Worm (Caenorhabditis elegans) whole organism, L2 larva: ENCODE data around the gene F07A11.5.

Experiments used
- C34F6.9 ChIP-seq: fragments of 150-350 bp; optimal IDR thresholded peaks from 2 replicates; lab custom pipeline; 2014; ENCODE audit warnings: missing biosample characterization, missing genetic modification characterization
- F13H6.1 ChIP-seq: sonication (generic microtip); optimal IDR thresholded peaks from 2 replicates; lab custom pipeline; 2016; ENCODE audit warnings: missing genetic modification characterization, missing compliant biosample characterization
- Y55F3AM.14 ChIP-seq: fragments of 200-800 bp; sonication (Bioruptor generic); optimal IDR thresholded peaks from 2 replicates; lab custom pipeline; 2018; ENCODE audit warnings: mild to moderate bottlenecking, missing genetic modification characterization, missing compliant biosample characterization
- ZK546.5 ChIP-seq: sonication (generic microtip); optimal IDR thresholded peaks from 2 replicates; lab custom pipeline; 2017; ENCODE audit warnings: missing biosample characterization, missing genetic modification characterization
- alr-1 ChIP-seq: fragments of 150-350 bp; optimal IDR thresholded peaks from 2 replicates; lab custom pipeline; 2014; ENCODE audit warnings: missing biosample characterization, missing genetic modification characterization
- aly-2 ChIP-seq: fragments of 150-350 bp; optimal IDR thresholded peaks from 2 replicates; lab custom pipeline; 2014; ENCODE audit warnings: missing biosample characterization, missing genetic modification characterization
- ama-1 ChIP-seq: fragments of 150-350 bp; optimal IDR thresholded peaks from 2 replicates; lab custom pipeline; 2018; ENCODE audit warnings: inconsistent platforms
- blmp-1 ChIP-seq: sonication (generic microtip); optimal IDR thresholded peaks from 2 replicates; lab custom pipeline; 2017; ENCODE audit warnings: missing genetic modification characterization, mild to moderate bottlenecking, missing compliant biosample characterization, antibody characterized with exemption, moderate library complexity; ENCODE audit not compliant: insufficient read depth
- ceh-16 ChIP-seq: fragments of 150-350 bp; optimal IDR thresholded peaks from 2 replicates; lab custom pipeline; 2014; ENCODE audit warnings: missing biosample characterization, missing genetic modification characterization
- ceh-82 ChIP-seq: fragments of 150-350 bp; optimal IDR thresholded peaks from 2 replicates; lab custom pipeline; 2014; ENCODE audit warnings: missing biosample characterization, missing genetic modification characterization
- crh-2 ChIP-seq: sonication (generic microtip); optimal IDR thresholded peaks from 2 replicates; lab custom pipeline; 2017; ENCODE audit warnings: missing biosample characterization, missing genetic modification characterization
- dmd-4 ChIP-seq: sonication (generic microtip); optimal IDR thresholded peaks from 2 replicates; lab custom pipeline; 2017; ENCODE audit warnings: missing biosample characterization, missing genetic modification characterization
- egl-27 ChIP-seq: sonication (generic microtip); optimal IDR thresholded peaks from 3 replicates; lab custom pipeline; 2017; ENCODE audit warnings: missing biosample characterization, missing genetic modification reagents, missing genetic modification characterization
- elt-3 ChIP-seq: sonication (generic microtip); optimal IDR thresholded peaks from 2 replicates; lab custom pipeline; 2017; ENCODE audit warnings: missing biosample characterization, missing genetic modification characterization
- fos-1 ChIP-seq: fragments of 150-350 bp; optimal IDR thresholded peaks from 2 replicates; lab custom pipeline; 2014; ENCODE audit warnings: missing biosample characterization, missing genetic modification characterization
- gmeb-1 ChIP-seq: fragments of 150-350 bp; optimal IDR thresholded peaks from 2 replicates; lab custom pipeline; 2014; ENCODE audit warnings: missing biosample characterization, missing genetic modification characterization
- lin-11 ChIP-seq: fragments of 150-350 bp; sonication (generic microtip); optimal IDR thresholded peaks from 2 replicates; lab custom pipeline; 2014; ENCODE audit warnings: missing biosample characterization, missing genetic modification characterization, inconsistent platforms, mixed read lengths
- lin-13 ChIP-seq: fragments of 150-350 bp; optimal IDR thresholded peaks from 2 replicates; lab custom pipeline; 2014; ENCODE audit warnings: missing biosample characterization, missing genetic modification reagents, missing genetic modification characterization
- lin-39 ChIP-seq: fragments of 150-350 bp; optimal IDR thresholded peaks from 2 replicates; lab custom pipeline; 2014; ENCODE audit warnings: missing biosample characterization, missing genetic modification reagents, missing genetic modification characterization
- lsy-2 ChIP-seq, 2 experiments: fragments of 150-350 bp in 1 of 2; sonication (generic microtip) in 1 of 2; optimal IDR thresholded peaks; 2 replicates each; lab custom pipeline; 2014 to 2017; ENCODE audit warnings: missing biosample characterization in 2 of 2, missing genetic modification characterization in 2 of 2
- mab-5 ChIP-seq: fragments of 150-350 bp; optimal IDR thresholded peaks from 2 replicates; lab custom pipeline; 2014; ENCODE audit warnings: missing biosample characterization, missing genetic modification characterization
- mbf-1 ChIP-seq: sonication (generic microtip); optimal IDR thresholded peaks from 2 replicates; lab custom pipeline; 2017; ENCODE audit warnings: missing biosample characterization, missing genetic modification characterization
- mdl-1 ChIP-seq, 2 experiments: fragments of 150-350 bp in 1 of 2; sonication (generic microtip) in 1 of 2; optimal IDR thresholded peaks; 2 replicates each; lab custom pipeline; 2017; ENCODE audit warnings: missing biosample characterization in 2 of 2, missing genetic modification characterization in 2 of 2
- nhr-10 ChIP-seq: sonication (generic microtip); optimal IDR thresholded peaks from 2 replicates; lab custom pipeline; 2017; ENCODE audit warnings: missing biosample characterization, missing genetic modification characterization
- nhr-11 ChIP-seq: fragments of 150-350 bp; optimal IDR thresholded peaks from 2 replicates; lab custom pipeline; 2014; ENCODE audit warnings: missing biosample characterization, missing genetic modification characterization
- nhr-12 ChIP-seq: fragments of 150-350 bp; optimal IDR thresholded peaks from 2 replicates; lab custom pipeline; 2014; ENCODE audit warnings: missing biosample characterization, missing genetic modification characterization
- nhr-129 ChIP-seq: fragments of 150-350 bp; optimal IDR thresholded peaks from 2 replicates; lab custom pipeline; 2014; ENCODE audit warnings: missing biosample characterization, missing genetic modification characterization
- nhr-21 ChIP-seq: fragments of 150-350 bp; optimal IDR thresholded peaks from 2 replicates; lab custom pipeline; 2014; ENCODE audit warnings: missing biosample characterization, missing genetic modification characterization
- nhr-23 ChIP-seq: fragments of 150-350 bp; optimal IDR thresholded peaks from 2 replicates; lab custom pipeline; 2014; ENCODE audit warnings: missing biosample characterization, missing genetic modification reagents, missing genetic modification characterization
- nhr-25 ChIP-seq: fragments of 150-350 bp; sonication (generic microtip); optimal IDR thresholded peaks from 3 replicates; lab custom pipeline; 2014; ENCODE audit warnings: missing biosample characterization, missing genetic modification characterization
- nhr-6 ChIP-seq: fragments of 150-350 bp; optimal IDR thresholded peaks from 2 replicates; lab custom pipeline; 2014; ENCODE audit warnings: missing biosample characterization, missing genetic modification characterization
- nhr-77 ChIP-seq: fragments of 150-350 bp; optimal IDR thresholded peaks from 2 replicates; lab custom pipeline; 2014; ENCODE audit warnings: missing biosample characterization, missing genetic modification characterization
- peb-1 ChIP-seq: fragments of 150-350 bp; optimal IDR thresholded peaks from 2 replicates; lab custom pipeline; 2014; ENCODE audit warnings: missing biosample characterization, missing genetic modification characterization
- sem-4 ChIP-seq: fragments of 150-350 bp; optimal IDR thresholded peaks from 2 replicates; lab custom pipeline; 2014; ENCODE audit warnings: missing biosample characterization, missing genetic modification reagents, missing genetic modification characterization
- skn-1 ChIP-seq: sonication (generic microtip); optimal IDR thresholded peaks from 2 replicates; lab custom pipeline; 2017; ENCODE audit warnings: missing biosample characterization, missing genetic modification characterization
- sma-3 ChIP-seq: sonication (generic microtip); optimal IDR thresholded peaks from 2 replicates; lab custom pipeline; 2016; ENCODE audit warnings: missing genetic modification reagents, missing genetic modification characterization, missing compliant biosample characterization
- sma-9 ChIP-seq, 2 experiments: fragments of 150-350 bp in 1 of 2; sonication (generic microtip) in 1 of 2; optimal IDR thresholded peaks; 2 replicates each; lab custom pipeline; 2014 to 2016; ENCODE audit warnings: missing genetic modification characterization in 2 of 2, mild to moderate bottlenecking in 1 of 2, missing biosample characterization in 1 of 2, missing compliant biosample characterization in 1 of 2, missing genetic modification reagents in 1 of 2, moderate library complexity in 1 of 2
- snpc-4 ChIP-seq: fragments of 150-350 bp; optimal IDR thresholded peaks from 2 replicates; lab custom pipeline; 2014; ENCODE audit warnings: missing biosample characterization, missing genetic modification characterization
- unc-39 ChIP-seq: fragments of 150-350 bp; optimal IDR thresholded peaks from 2 replicates; lab custom pipeline; 2014; ENCODE audit warnings: missing biosample characterization, missing genetic modification characterization
- unc-55 ChIP-seq: fragments of 150-350 bp; sonication (generic microtip); optimal IDR thresholded peaks from 3 replicates; lab custom pipeline; 2014; ENCODE audit warnings: missing biosample characterization, missing genetic modification reagents, missing genetic modification characterization
- unc-62 ChIP-seq: fragments of 150-350 bp; optimal IDR thresholded peaks from 2 replicates; lab custom pipeline; 2014; ENCODE audit warnings: missing biosample characterization, missing genetic modification reagents, missing genetic modification characterization
- zag-1 ChIP-seq: fragments of 150-350 bp; optimal IDR thresholded peaks from 2 replicates; lab custom pipeline; 2014; ENCODE audit warnings: missing biosample characterization, missing genetic modification characterization
- ztf-1 ChIP-seq: fragments of 200-800 bp; sonication (Bioruptor generic); conservative IDR thresholded peaks from 2 replicates; pipeline ENCODE4 v1.3.6; 2022; ENCODE audit warnings: missing genetic modification characterization, missing compliant biosample characterization
- ztf-11 ChIP-seq: sonication (generic microtip); optimal IDR thresholded peaks from 2 replicates; lab custom pipeline; 2017; ENCODE audit warnings: missing biosample characterization, missing genetic modification characterization
- ztf-4 ChIP-seq: fragments of 150-350 bp; optimal IDR thresholded peaks from 2 replicates; lab custom pipeline; 2014; ENCODE audit warnings: missing biosample characterization, missing genetic modification characterization

F07A11.5 gene

ce11 chrII:11634681-11635527, 22.8 kb downstream of the F07A11.5 start:
- TF ChIP-seq lin-11 (tag; lab: Kevin White, UChicago) (peak; percentile 56), unc-55 (GFP tag; lab: Kevin White, UChicago) (peak; percentile 50), lin-39 (no peak), zag-1 (peak; percentile 78), F13H6.1 (peak; percentile 93), unc-62 (GFP tag; lab: Kevin White, UChicago) (no peak), fos-1 (tag; lab: Kevin White, UChicago) (peak; percentile 86), Y55F3AM.14 (peak; percentile 48), sma-3 (GFP tag; lab: Kevin White, UChicago) (peak; percentile 79), dmd-4 (tag; lab: Kevin White, UChicago) (no peak), lsy-2 (tag; optimal IDR thresholded peaks at IDR 0.05; lab: Kevin White, UChicago) (peak in 1 of 2 experiments; percentile 46), nhr-25 (tag; lab: Kevin White, UChicago) (peak; percentile 75), nhr-21 (tag; lab: Kevin White, UChicago) (peak; percentile 64), ceh-82 (tag; lab: Kevin White, UChicago) (no peak), sma-9 (GFP tag; optimal IDR thresholded peaks at IDR 0.05; lab: Kevin White, UChicago) (peak; percentile 90), sma-9 (tag; optimal IDR thresholded peaks at IDR 0.05; lab: Kevin White, UChicago) (no peak), mab-5 (peak; percentile 60), nhr-11 (tag; lab: Kevin White, UChicago) (no peak), nhr-129 (tag; lab: Kevin White, UChicago) (peak; percentile 94), nhr-10 (tag; lab: Kevin White, UChicago) (no peak), crh-2 (tag; lab: Kevin White, UChicago) (peak; percentile 85), ceh-16 (tag; lab: Kevin White, UChicago) (peak; percentile 53), C34F6.9 (tag; lab: Kevin White, UChicago) (peak; percentile 70), egl-27 (peak; percentile 46), lin-13 (peak; percentile 56), peb-1 (tag; lab: Kevin White, UChicago) (no peak), mdl-1 (tag; optimal IDR thresholded peaks at IDR 0.05; lab: Kevin White, UChicago) (peak in 1 of 2 experiments; percentile 75), nhr-6 (tag; lab: Kevin White, UChicago) (no peak), ZK546.5 (tag; lab: Kevin White, UChicago) (no peak), blmp-1 (tag; lab: Kevin White, UChicago) (peak; percentile 0), sem-4 (tag; lab: Kevin White, UChicago) (peak; percentile 78), ztf-4 (peak; percentile 50), gmeb-1 (tag; lab: Kevin White, UChicago) (no peak), nhr-12 (tag; lab: Kevin White, UChicago) (no peak), ama-1 (lab: Kevin White, UChicago) (peak; percentile 67), mbf-1 (tag; lab: Kevin White, UChicago) (no peak)

- TF ChIP-seq nhr-77 (peak; percentile 49), nhr-129 (tag; lab: Kevin White, UChicago) (peak; percentile 97), ceh-82 (tag; lab: Kevin White, UChicago) (no peak), mbf-1 (tag; lab: Kevin White, UChicago) (no peak), Y55F3AM.14 (no peak), nhr-12 (tag; lab: Kevin White, UChicago) (no peak), ceh-16 (tag; lab: Kevin White, UChicago) (peak; percentile 76), lsy-2 (tag; optimal IDR thresholded peaks at IDR 0.05; lab: Kevin White, UChicago) (peak; percentile 46 to 69), gmeb-1 (tag; lab: Kevin White, UChicago) (peak; percentile 61), elt-3 (tag; lab: Kevin White, UChicago) (no peak), dmd-4 (tag; lab: Kevin White, UChicago) (no peak), nhr-23 (tag; lab: Kevin White, UChicago) (no peak), mab-5 (peak; percentile 20), nhr-25 (tag; lab: Kevin White, UChicago) (peak; percentile 96), nhr-21 (tag; lab: Kevin White, UChicago) (peak; percentile 90), skn-1 (tag; lab: Kevin White, UChicago) (no peak), ztf-11 (no peak), nhr-10 (tag; lab: Kevin White, UChicago) (peak; percentile 45), blmp-1 (tag; lab: Kevin White, UChicago) (peak; percentile 95), lin-11 (tag; lab: Kevin White, UChicago) (no peak), nhr-11 (tag; lab: Kevin White, UChicago) (peak; percentile 1), unc-55 (GFP tag; lab: Kevin White, UChicago) (peak; percentile 88), ztf-4 (peak; percentile 93), unc-39 (tag; lab: Kevin White, UChicago) (no peak), snpc-4 (tag; lab: Kevin White, UChicago) (peak; percentile 14), ztf-1 (no peak), nhr-6 (tag; lab: Kevin White, UChicago) (peak; percentile 94), ama-1 (lab: Kevin White, UChicago) (peak; percentile 83), aly-2 (tag; lab: Kevin White, UChicago) (no peak), mdl-1 (tag; optimal IDR thresholded peaks at IDR 0.05; lab: Kevin White, UChicago) (peak; percentile 73 to 81), sem-4 (tag; lab: Kevin White, UChicago) (peak; percentile 71), sma-3 (GFP tag; lab: Kevin White, UChicago) (peak; percentile 95), C34F6.9 (tag; lab: Kevin White, UChicago) (peak; percentile 76), fos-1 (tag; lab: Kevin White, UChicago) (peak; percentile 97), crh-2 (tag; lab: Kevin White, UChicago) (peak; percentile 98), alr-1 (no peak), ZK546.5 (tag; lab: Kevin White, UChicago) (no peak)
Measured at ce11 chrII:11635745-11636161, 23.7 kb downstream of the F07A11.5 start.
